Fruit fly (Drosophila melanogaster) Kc167 (cell line): ENCODE measurements around the gene CG5516.

Experiments used
- Myc ChIP-seq: fragments of >200 bp; optimal IDR thresholded peaks from 2 replicates; lab custom pipeline; 2017; ENCODE audit warnings: missing external identifiers
- Sin3A ChIP-seq: fragments of >200 bp; optimal IDR thresholded peaks from 2 replicates; lab custom pipeline; 2018; ENCODE audit warnings: missing external identifiers
- h ChIP-seq: fragments of >200 bp; optimal IDR thresholded peaks from 3 replicates; lab custom pipeline; 2018; ENCODE audit warnings: missing external identifiers
- insv ChIP-seq: fragments of >200 bp; optimal IDR thresholded peaks from 3 replicates; lab custom pipeline; 2018; ENCODE audit warnings: missing external identifiers
- psq ChIP-seq: fragments of >200 bp; optimal IDR thresholded peaks from 2 replicates; lab custom pipeline; 2017; ENCODE audit warnings: missing external identifiers
- ttk ChIP-seq: sonication (Bioruptor generic); optimal IDR thresholded peaks from 2 replicates; lab custom pipeline; 2017; ENCODE audit warnings: missing external identifiers

CG5516 gene

DNA sequence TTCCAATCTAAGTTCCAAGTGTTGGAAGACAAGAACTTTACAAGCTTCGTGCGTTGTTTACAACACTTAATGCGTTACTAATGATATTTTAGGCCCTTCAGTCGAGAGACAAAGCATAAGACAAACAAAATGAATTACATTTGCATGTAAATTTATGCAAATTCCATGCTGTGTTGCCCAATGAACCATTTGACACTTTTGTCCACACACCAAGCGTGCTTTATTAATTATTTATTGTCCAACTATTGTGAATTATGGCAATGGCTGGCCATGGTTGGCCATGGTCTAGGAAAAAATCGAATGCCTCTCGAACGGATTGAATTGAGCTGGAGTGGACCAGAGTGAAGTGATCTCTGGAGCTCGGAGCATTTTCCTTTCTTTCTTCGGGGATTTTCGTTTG is 35.6 kb upstream of the CG5516 start:
- TF ChIP-seq Myc (lab: Kevin White, UChicago) (no peak), h (no peak), insv (lab: Kevin White, UChicago) (no peak), Sin3A (no peak), psq (no peak), ttk (lab: Kevin White, UChicago) (no peak)

DNA sequence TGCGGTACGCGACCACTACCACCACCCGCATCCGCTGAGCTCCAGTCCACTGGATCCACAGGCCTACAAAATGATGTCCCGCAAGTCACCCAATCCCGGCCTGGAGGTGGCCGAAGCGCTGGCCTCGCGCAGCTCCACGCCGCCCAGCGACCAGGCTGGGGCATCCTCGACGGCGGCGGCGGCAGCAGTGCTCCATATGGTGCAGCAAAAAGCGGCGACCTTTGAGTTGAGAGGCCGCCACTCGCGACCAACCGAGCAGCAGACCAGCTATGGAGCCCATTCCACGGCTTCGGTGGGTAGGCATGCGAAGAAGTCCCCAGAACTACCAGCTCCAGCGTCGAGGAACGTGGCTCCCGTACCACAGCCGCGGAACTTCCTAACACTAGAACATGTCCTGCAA is 33.6 kb upstream of the CG5516 start:
- TF ChIP-seq h (no peak), psq (no peak), insv (lab: Kevin White, UChicago) (no peak), Sin3A (no peak), ttk (lab: Kevin White, UChicago) (no peak), Myc (lab: Kevin White, UChicago) (no peak)

- TF ChIP-seq Sin3A (no peak), ttk (lab: Kevin White, UChicago) (no peak), insv (lab: Kevin White, UChicago) (no peak), Myc (lab: Kevin White, UChicago) (no peak), h (no peak), psq (no peak)
Observed at dm6 chr3R:15933609-15934232, 30.0 kb upstream of the CG5516 start, which contains the start of the genes CG5478 and blp. CG5478 (minus strand) TSS chr3R:15933734. blp (plus strand) TSS chr3R:15933847.

dm6 chr3R:15934952-15935351 is 28.7 kb upstream of the CG5516 start, which contains the start of gene Sap47:
Sap47 (plus strand) TSS chr3R:15935100.
- TF ChIP-seq ttk (lab: Kevin White, UChicago): no peak
- no peak for TF ChIP-seq h
- TF ChIP-seq insv (lab: Kevin White, UChicago): no peak
- no peak for TF ChIP-seq Sin3A
- no peak for TF ChIP-seq Myc (lab: Kevin White, UChicago)
- TF ChIP-seq psq: no peak

dm6 chr3R:15935538-15935937 is 28.1 kb upstream of the CG5516 start:
- no peak for TF ChIP-seq h
- no peak for TF ChIP-seq ttk (lab: Kevin White, UChicago)
- TF ChIP-seq psq: no peak
- TF ChIP-seq Myc (lab: Kevin White, UChicago): no peak
- no peak for TF ChIP-seq Sin3A
- no peak for TF ChIP-seq insv (lab: Kevin White, UChicago)

dm6 chr3R:15937708-15938107 is 26.0 kb upstream of the CG5516 start:
- TF ChIP-seq psq (no peak), ttk (lab: Kevin White, UChicago) (no peak), Sin3A (no peak), h (no peak), insv (lab: Kevin White, UChicago) (no peak), Myc (lab: Kevin White, UChicago) (no peak)

dm6 chr3R:15947605-15948004 is 16.1 kb upstream of the CG5516 start:
- TF ChIP-seq h: no peak
- no peak for TF ChIP-seq Sin3A
- no peak for TF ChIP-seq psq
- TF ChIP-seq insv (lab: Kevin White, UChicago): no peak
- no peak for TF ChIP-seq ttk (lab: Kevin White, UChicago)
- TF ChIP-seq Myc (lab: Kevin White, UChicago): no peak

dm6 chr3R:15950843-15951242 is 12.8 kb upstream of the CG5516 start, which contains the start of the genes CG31088 and CG46383:
CG31088 (minus strand) TSS chr3R:15950943.
CG46383 (minus strand) TSS chr3R:15950943.
- TF ChIP-seq Sin3A (no peak), psq (no peak), Myc (lab: Kevin White, UChicago) (no peak), insv (lab: Kevin White, UChicago) (no peak), ttk (lab: Kevin White, UChicago) (no peak), h (no peak)

- TF ChIP-seq Sin3A: no peak
- TF ChIP-seq h: no peak
- TF ChIP-seq insv (lab: Kevin White, UChicago): no peak
- no peak for TF ChIP-seq Myc (lab: Kevin White, UChicago)
- TF ChIP-seq ttk (lab: Kevin White, UChicago): no peak
- no peak for TF ChIP-seq psq
Observed at dm6 chr3R:15965169-15965568, 1.5 kb downstream of the CG5516 start, which contains the start of the genes CG32856 and Rbf2. CG32856 (minus strand) TSS chr3R:15965351. Rbf2 (plus strand) TSS chr3R:15965446.

DNA sequence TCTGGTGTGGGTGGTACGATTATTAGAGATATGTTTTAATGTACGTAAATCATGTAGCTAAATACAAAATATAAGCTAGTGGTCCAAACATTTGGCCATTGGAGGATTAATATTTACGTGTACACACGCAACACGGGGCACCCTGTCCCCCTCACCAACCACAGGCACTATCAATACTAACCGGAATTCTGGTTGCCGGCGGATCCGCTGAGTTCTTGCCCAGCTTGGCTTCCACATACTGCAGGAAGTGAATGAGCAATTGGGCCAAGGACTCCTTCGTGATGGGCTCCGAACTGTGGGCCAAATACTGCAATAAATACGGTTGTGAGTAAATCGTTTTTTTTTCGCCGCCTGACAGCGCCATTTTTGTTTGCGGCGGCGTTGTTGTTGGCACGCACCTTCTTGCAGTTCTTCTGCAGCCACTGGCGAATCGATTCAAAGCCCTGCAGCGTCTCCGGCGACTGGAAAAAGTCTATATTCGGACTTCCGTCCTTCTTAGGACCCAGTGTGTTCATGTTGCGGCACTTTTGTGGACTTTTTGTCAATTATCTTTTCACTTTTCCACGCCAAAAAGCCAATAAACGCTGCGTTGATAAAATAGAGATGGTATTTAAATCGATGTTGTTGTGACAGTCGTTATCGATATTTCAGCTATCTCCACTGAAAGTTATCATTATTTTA is 8.8 kb downstream of the CG5516 start, which contains the start of gene mor:
mor (minus strand) TSS at position 616 of the 681 bp plus-strand sequence.
- TF ChIP-seq Sin3A: no peak
- TF ChIP-seq h: no peak
- no peak for TF ChIP-seq ttk (lab: Kevin White, UChicago)
- TF ChIP-seq Myc (lab: Kevin White, UChicago): no peak
- no peak for TF ChIP-seq psq
- TF ChIP-seq insv (lab: Kevin White, UChicago): no peak

DNA sequence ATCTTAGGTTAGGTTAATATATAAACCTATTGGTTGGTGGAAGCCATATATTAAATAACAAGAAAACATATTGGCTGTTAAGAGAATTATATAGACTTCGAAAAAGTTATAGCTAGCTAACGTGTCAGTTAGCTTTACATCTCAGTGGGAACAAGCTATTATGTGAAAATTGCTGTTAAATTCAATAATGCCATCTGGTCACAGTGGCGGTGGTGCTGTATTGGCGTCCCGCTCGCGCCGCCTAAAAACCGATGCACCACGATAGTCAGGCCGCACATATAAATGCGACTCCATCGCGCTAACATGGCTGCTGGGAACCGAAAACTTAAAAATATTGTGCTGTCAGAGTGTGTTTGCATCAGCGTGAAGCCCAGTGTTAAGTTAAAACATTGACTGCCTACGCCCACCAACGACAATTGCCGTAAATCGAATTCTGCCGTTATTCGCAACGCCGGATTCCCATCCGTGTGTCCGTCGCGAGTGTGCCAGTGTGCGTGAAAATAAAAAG is 9.3 kb downstream of the CG5516 start, which contains the start of gene Hel89B:
Hel89B (plus strand) TSS at position 320 of the 508 bp plus-strand sequence.
- TF ChIP-seq h: no peak
- TF ChIP-seq Sin3A: no peak
- no peak for TF ChIP-seq insv (lab: Kevin White, UChicago)

dm6 chr3R:15973488-15973975 is 9.8 kb downstream of the CG5516 start:
- TF ChIP-seq Myc (lab: Kevin White, UChicago) (no peak), h (no peak), psq (no peak), insv (lab: Kevin White, UChicago) (no peak), ttk (lab: Kevin White, UChicago) (no peak)
